Fruit fly (Drosophila melanogaster) whole organism, prepupa: ENCODE results near the gene snky.

Experiments
- Blimp-1 ChIP-seq: fragments of 200-800 bp; sonication (Bioruptor generic); optimal IDR thresholded peaks from 3 replicates; lab custom pipeline; 2017; ENCODE audit warnings: missing biosample characterization, missing genetic modification characterization, mild to moderate bottlenecking, moderate library complexity, missing genetic modification reagents
- CG10631 ChIP-seq: fragments of 200-800 bp; sonication (Bioruptor generic); optimal IDR thresholded peaks from 2 replicates; lab custom pipeline; 2016; ENCODE audit warnings: missing biosample characterization, missing genetic modification characterization
- CG10669 ChIP-seq: fragments of 200-800 bp; sonication (Bioruptor generic); optimal IDR thresholded peaks from 3 replicates; lab custom pipeline; 2018; ENCODE audit warnings: missing biosample characterization, mild to moderate bottlenecking, missing genetic modification characterization, moderate library complexity
- CG11294 ChIP-seq: fragments of 200-800 bp; sonication (Bioruptor generic); IDR thresholded peaks from 2 replicates; pipeline ENCODE4 v1.3.6; 2022; ENCODE audit warnings: missing biosample characterization, missing genetic modification characterization
- CG11902 ChIP-seq: fragments of 200-800 bp; sonication (Bioruptor generic); optimal IDR thresholded peaks from 3 replicates; lab custom pipeline; 2016; ENCODE audit warnings: missing biosample characterization, missing genetic modification characterization
- CG1621 ChIP-seq: fragments of 200-800 bp; sonication (Bioruptor generic); optimal IDR thresholded peaks from 3 replicates; lab custom pipeline; 2018; ENCODE audit warnings: missing biosample characterization, mild to moderate bottlenecking, missing genetic modification characterization
- CG16779 ChIP-seq: fragments of 200-800 bp; sonication (Bioruptor generic); optimal IDR thresholded peaks from 3 replicates; lab custom pipeline; 2017; ENCODE audit warnings: missing biosample characterization, mild to moderate bottlenecking, missing genetic modification characterization
- CG32006 ChIP-seq: fragments of 200-800 bp; sonication (Bioruptor generic); optimal IDR thresholded peaks from 3 replicates; lab custom pipeline; 2017; ENCODE audit warnings: missing biosample characterization, mild to moderate bottlenecking, missing genetic modification characterization
- CG34406 ChIP-seq: fragments of 200-800 bp; sonication (Bioruptor generic); optimal IDR thresholded peaks from 3 replicates; lab custom pipeline; 2016; ENCODE audit warnings: missing biosample characterization, missing genetic modification characterization
- CG3919 ChIP-seq: fragments of 200-800 bp; sonication (Bioruptor generic); optimal IDR thresholded peaks from 3 replicates; lab custom pipeline; 2016; ENCODE audit warnings: missing biosample characterization, missing genetic modification characterization
- CG4318 ChIP-seq: fragments of 200-800 bp; sonication (Bioruptor generic); optimal IDR thresholded peaks from 3 replicates; lab custom pipeline; 2017; ENCODE audit warnings: missing biosample characterization, mild to moderate bottlenecking, missing genetic modification characterization
- CG6163 ChIP-seq: fragments of 200-800 bp; sonication (Bioruptor generic); IDR thresholded peaks from 3 replicates; pipeline ENCODE4 v1.3.6; 2022; ENCODE audit warnings: missing biosample characterization, missing genetic modification characterization
- CG6276 ChIP-seq: fragments of 200-800 bp; sonication (Bioruptor generic); optimal IDR thresholded peaks from 2 replicates; lab custom pipeline; 2017; ENCODE audit warnings: missing biosample characterization, mild to moderate bottlenecking, missing genetic modification characterization
- CG6792 ChIP-seq: fragments of 200-800 bp; sonication (Bioruptor generic); optimal IDR thresholded peaks from 3 replicates; lab custom pipeline; 2016; ENCODE audit warnings: missing biosample characterization, missing genetic modification characterization
- CG7368 ChIP-seq: fragments of 200-800 bp; sonication (Bioruptor generic); optimal IDR thresholded peaks from 3 replicates; lab custom pipeline; 2016; ENCODE audit warnings: missing biosample characterization, missing genetic modification characterization
- CG8119 ChIP-seq: fragments of 200-800 bp; sonication (Bioruptor generic); IDR thresholded peaks from 3 replicates; pipeline ENCODE4 v1.3.6; 2022; ENCODE audit warnings: missing biosample characterization, missing genetic modification characterization
- CG8319 ChIP-seq: fragments of 200-800 bp; sonication (Bioruptor generic); optimal IDR thresholded peaks from 3 replicates; lab custom pipeline; 2016; ENCODE audit warnings: missing biosample characterization, missing genetic modification characterization
- CG9139 ChIP-seq: fragments of 200-800 bp; sonication (Bioruptor generic); optimal IDR thresholded peaks from 3 replicates; lab custom pipeline; 2017; ENCODE audit warnings: missing biosample characterization, mild to moderate bottlenecking, missing genetic modification characterization
- Eip75B ChIP-seq: fragments of 200-800 bp; sonication (Bioruptor generic); optimal IDR thresholded peaks from 3 replicates; lab custom pipeline; 2016; ENCODE audit warnings: missing biosample characterization, missing genetic modification characterization
- Eip78C ChIP-seq: fragments of 200-800 bp; sonication (Bioruptor generic); peaks from one replicate; lab custom pipeline; 2016; ENCODE audit warnings: missing biosample characterization, missing genetic modification characterization
- Eip93F ChIP-seq: fragments of 200-800 bp; sonication (Bioruptor generic); optimal IDR thresholded peaks from 2 replicates; lab custom pipeline; 2016; ENCODE audit warnings: missing biosample characterization, mild to moderate bottlenecking, missing genetic modification characterization
- Ets21C ChIP-seq: fragments of 200-800 bp; sonication (Bioruptor generic); optimal IDR thresholded peaks from 3 replicates; lab custom pipeline; 2016; ENCODE audit warnings: missing biosample characterization, missing genetic modification characterization
- Ets96B ChIP-seq: fragments of 200-800 bp; optimal IDR thresholded peaks from 2 replicates; lab custom pipeline; 2019; ENCODE audit warnings: missing biosample characterization, mild to moderate bottlenecking, missing genetic modification characterization, moderate library complexity
- Gug ChIP-seq: fragments of 200-800 bp; sonication (Bioruptor generic); IDR thresholded peaks from 2 replicates; pipeline ENCODE4 v1.3.6; 2022; ENCODE audit warnings: missing biosample characterization, missing genetic modification characterization
- Hr38 ChIP-seq: sonication (Bioruptor generic); optimal IDR thresholded peaks from 2 replicates; lab custom pipeline; 2016; ENCODE audit warnings: missing biosample characterization, missing genetic modification characterization
- Hr39 ChIP-seq: fragments of 200-800 bp; sonication (Bioruptor generic); optimal IDR thresholded peaks from 2 replicates; lab custom pipeline; 2016; ENCODE audit warnings: missing biosample characterization, missing genetic modification characterization
- Hr4 ChIP-seq: fragments of 200-800 bp; sonication (Bioruptor generic); optimal IDR thresholded peaks from 3 replicates; lab custom pipeline; 2016; ENCODE audit warnings: missing biosample characterization, missing genetic modification characterization
- Lpt ChIP-seq: fragments of 200-800 bp; sonication (Bioruptor generic); optimal IDR thresholded peaks from 3 replicates; lab custom pipeline; 2016; ENCODE audit warnings: missing biosample characterization, missing genetic modification characterization
- Met ChIP-seq: fragments of 200-800 bp; sonication (Bioruptor generic); optimal IDR thresholded peaks from 3 replicates; lab custom pipeline; 2016; ENCODE audit warnings: missing biosample characterization, missing genetic modification characterization
- OdsH ChIP-seq: fragments of 200-800 bp; sonication (Bioruptor generic); optimal IDR thresholded peaks from 3 replicates; lab custom pipeline; 2016; ENCODE audit warnings: missing biosample characterization, missing genetic modification characterization
- Smox ChIP-seq: fragments of 200-800 bp; sonication (Bioruptor generic); optimal IDR thresholded peaks from 3 replicates; lab custom pipeline; 2016; ENCODE audit warnings: missing biosample characterization, missing genetic modification characterization
- Sox14 ChIP-seq: fragments of 200-800 bp; sonication (Bioruptor generic); optimal IDR thresholded peaks from 3 replicates; lab custom pipeline; 2016; ENCODE audit warnings: missing biosample characterization, missing genetic modification characterization
- Sox15 ChIP-seq: fragments of 200-800 bp; sonication (Bioruptor generic); optimal IDR thresholded peaks from 3 replicates; lab custom pipeline; 2016; ENCODE audit warnings: missing biosample characterization, missing genetic modification characterization
- cyc ChIP-seq: fragments of 200-800 bp; sonication (Bioruptor generic); optimal IDR thresholded peaks from 3 replicates; lab custom pipeline; 2016; ENCODE audit warnings: missing biosample characterization, missing genetic modification characterization
- dsx ChIP-seq: fragments of 200-800 bp; optimal IDR thresholded peaks from 3 replicates; lab custom pipeline; 2019; ENCODE audit warnings: missing biosample characterization, mild to moderate bottlenecking, missing genetic modification characterization, moderate library complexity; ENCODE audit not compliant: poor library complexity, severe bottlenecking
- eg ChIP-seq: fragments of 200-800 bp; sonication (Bioruptor generic); IDR thresholded peaks from 3 replicates; pipeline ENCODE4 v1.3.6; 2022; ENCODE audit warnings: missing biosample characterization, missing genetic modification characterization
- esn ChIP-seq: fragments of 200-800 bp; sonication (Bioruptor generic); optimal IDR thresholded peaks from 2 replicates; lab custom pipeline; 2016; ENCODE audit warnings: missing biosample characterization, mild to moderate bottlenecking, missing genetic modification characterization, moderate library complexity
- fd59A ChIP-seq: fragments of 200-800 bp; sonication (Bioruptor generic); optimal IDR thresholded peaks from 2 replicates; lab custom pipeline; 2017; ENCODE audit warnings: missing biosample characterization, mild to moderate bottlenecking, missing genetic modification characterization, missing genetic modification reagents
- net ChIP-seq: fragments of 200-800 bp; sonication (Bioruptor generic); optimal IDR thresholded peaks from 3 replicates; lab custom pipeline; 2016; ENCODE audit warnings: missing biosample characterization, missing genetic modification characterization
- spab ChIP-seq: fragments of 200-800 bp; sonication (Bioruptor generic); optimal IDR thresholded peaks from 2 replicates; lab custom pipeline; 2017; ENCODE audit warnings: missing biosample characterization, mild to moderate bottlenecking, missing genetic modification characterization, missing genetic modification reagents
- ss ChIP-seq, 2 experiments: fragments of 200-800 bp; sonication (Bioruptor generic); optimal IDR thresholded peaks; 2 replicates in 1 of 2; 3 replicates in 1 of 2; lab custom pipeline; 2017 to 2018; ENCODE audit warnings: mild to moderate bottlenecking in 2 of 2, missing biosample characterization in 2 of 2, missing genetic modification characterization in 2 of 2, moderate library complexity in 1 of 2
- svp ChIP-seq: fragments of 200-800 bp; sonication (Bioruptor generic); peaks from one replicate; lab custom pipeline; 2016; ENCODE audit warnings: missing biosample characterization, missing genetic modification characterization
- topi ChIP-seq: fragments of 200-800 bp; sonication (Bioruptor generic); optimal IDR thresholded peaks from 3 replicates; lab custom pipeline; 2016; ENCODE audit warnings: missing biosample characterization, missing genetic modification characterization
- vri ChIP-seq: fragments of 200-800 bp; sonication (Bioruptor generic); optimal IDR thresholded peaks from 3 replicates; lab custom pipeline; 2016; ENCODE audit warnings: missing biosample characterization, mild to moderate bottlenecking, missing genetic modification characterization

The snky gene

DNA sequence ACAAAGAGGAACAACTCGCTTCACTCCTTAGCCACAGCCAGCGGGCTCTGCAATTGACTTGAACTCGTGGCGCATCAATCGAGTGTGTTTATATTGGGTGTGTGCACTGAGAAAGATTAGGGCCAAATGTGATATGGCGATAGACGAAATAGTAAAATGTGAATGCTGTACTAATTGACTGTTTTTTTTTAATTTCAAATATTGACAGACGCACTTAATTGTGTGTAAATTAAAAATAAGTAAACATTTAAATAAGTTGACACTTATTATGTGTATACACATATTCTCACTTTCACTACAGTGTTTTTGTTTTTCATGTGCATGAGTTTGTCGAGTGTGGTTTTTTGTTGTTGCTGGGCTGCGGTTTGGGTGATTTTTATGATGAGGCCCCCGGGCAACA lies 39.1 kb downstream of the snky start (continued):
- peak; percentile 79 for TF ChIP-seq esn
- peak; percentile 70 for TF ChIP-seq CG7368
- peak in 1 of 2 experiments; percentile 23 for TF ChIP-seq ss (GFP tag; optimal IDR thresholded peaks at IDR 0.05; lab: Kevin White, UChicago)
- peak; percentile 62 for TF ChIP-seq net (GFP tag; lab: Kevin White, UChicago)
- peak; percentile 35 for TF ChIP-seq CG4318 (GFP tag; lab: Kevin White, UChicago)
- TF ChIP-seq CG10631 = peak; percentile 43
- TF ChIP-seq CG3919 (GFP tag; lab: Kevin White, UChicago) = peak; percentile 77
- TF ChIP-seq topi (GFP tag; lab: Kevin White, UChicago) = peak; percentile 69
- TF ChIP-seq spab (GFP tag; lab: Kevin White, UChicago) = peak; percentile 55
- no peak for TF ChIP-seq CG9139 (GFP tag; lab: Kevin White, UChicago)
- TF ChIP-seq Sox14 = peak; percentile 87
- TF ChIP-seq Hr4 (GFP tag; lab: Kevin White, UChicago) = peak; percentile 74
- peak; percentile 74 for TF ChIP-seq Blimp-1 (GFP tag; lab: Kevin White, UChicago)
- peak; percentile 86 for TF ChIP-seq Met (GFP tag; lab: Kevin White, UChicago)
- TF ChIP-seq CG11902 = peak; percentile 46
- peak; percentile 36 for TF ChIP-seq CG8319 (GFP tag; lab: Kevin White, UChicago)
- peak; percentile 54 for TF ChIP-seq Gug
- TF ChIP-seq CG6792 = peak; percentile 52
- peak; percentile 29 for TF ChIP-seq CG6276 (GFP tag; lab: Kevin White, UChicago)
- peak; percentile 47 for TF ChIP-seq Sox15 (GFP tag; lab: Kevin White, UChicago)
- peak; percentile 65 for TF ChIP-seq CG8119 (GFP tag; lab: Robert Waterston, UW)
- TF ChIP-seq svp (GFP tag; lab: Kevin White, UChicago) = peak; percentile 94
- peak; percentile 77 for TF ChIP-seq CG6163
- TF ChIP-seq eg (GFP tag; lab: Robert Waterston, UW) = peak; percentile 59; the same call in 2 of the 3 replicates
- peak; percentile 67 for TF ChIP-seq Ets21C (GFP tag; lab: Kevin White, UChicago)
- TF ChIP-seq OdsH (GFP tag; lab: Kevin White, UChicago) = peak; percentile 69
- peak; percentile 70 for TF ChIP-seq Eip75B (GFP tag; lab: Kevin White, UChicago)
- TF ChIP-seq cyc (GFP tag; lab: Kevin White, UChicago) = peak; percentile 86
- peak; percentile 59 for TF ChIP-seq Lpt (GFP tag; lab: Kevin White, UChicago)
- TF ChIP-seq CG34406 (GFP tag; lab: Kevin White, UChicago) = peak; percentile 36
- peak; percentile 69 for TF ChIP-seq CG1621 (tag; lab: Kevin White, UChicago)
- TF ChIP-seq Eip93F (GFP tag; lab: Kevin White, UChicago) = no peak

DNA sequence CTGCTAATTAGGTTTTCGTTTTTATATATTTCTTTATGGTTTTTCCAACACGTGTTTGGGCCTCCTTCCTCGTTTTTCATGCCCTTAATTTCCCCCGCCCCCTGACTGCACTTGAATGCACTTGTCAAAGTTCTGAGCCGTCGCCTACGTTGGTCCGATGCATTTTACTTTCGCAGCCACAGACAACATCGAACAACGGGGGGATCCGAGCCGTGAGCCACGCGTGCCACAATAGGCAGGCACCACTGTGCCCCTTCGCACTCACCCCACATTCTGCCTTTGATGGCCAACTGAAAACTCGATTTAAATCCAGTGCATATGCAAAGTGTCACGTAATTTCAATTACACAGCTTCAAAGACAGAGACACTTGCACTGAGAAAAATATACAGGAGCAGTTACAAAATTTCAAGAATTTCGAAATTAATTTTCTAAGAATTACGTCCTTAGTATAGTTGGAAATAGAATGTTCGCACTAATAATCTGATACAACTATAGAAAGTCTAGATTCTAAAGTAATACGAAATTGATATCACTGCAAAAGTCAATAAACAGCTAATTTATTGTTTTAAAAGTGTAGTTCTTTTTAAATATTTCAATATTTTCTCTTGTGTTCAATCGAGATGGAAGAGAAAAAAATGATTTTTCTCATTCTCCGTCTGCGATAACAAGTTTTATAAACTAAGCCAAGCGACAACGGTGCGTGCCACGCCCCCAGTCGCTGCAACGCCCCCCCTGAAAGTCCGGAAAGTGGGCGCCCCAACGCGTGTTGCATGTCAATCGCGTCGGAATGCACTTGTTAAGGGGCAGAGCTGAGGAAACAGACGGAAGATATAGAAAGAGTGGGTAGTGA lies 40.5 kb downstream of the snky start:
- TF ChIP-seq CG9139 (GFP tag; lab: Kevin White, UChicago) (no peak), Smox (GFP tag; lab: Kevin White, UChicago) (no peak), CG10669 (peak; percentile 37), Sox14 (peak; percentile 47), dsx (peak; percentile 6), eg (GFP tag; lab: Robert Waterston, UW) (peak; percentile 64; the same call in 2 of the 3 replicates), Eip78C (GFP tag; lab: Kevin White, UChicago) (peak; percentile 86), CG6163 (peak; percentile 23; the same call in 1 of the 3 replicates), Eip93F (GFP tag; lab: Kevin White, UChicago) (no peak), Hr38 (no peak), svp (GFP tag; lab: Kevin White, UChicago) (peak; percentile 78), Hr39 (GFP tag; lab: Kevin White, UChicago) (no peak), CG16779 (tag; lab: Kevin White, UChicago) (no peak), Ets96B (tag; lab: Kevin White, UChicago) (peak; percentile 61), CG7368 (peak; percentile 20), esn (peak; percentile 17), fd59A (GFP tag; lab: Kevin White, UChicago) (peak; percentile 32), CG11294 (0 out of 2 replicates have a peak, but pooled peaks have one; percentile 41), Hr4 (GFP tag; lab: Kevin White, UChicago) (peak; percentile 70), Met (GFP tag; lab: Kevin White, UChicago) (peak; percentile 25), CG4318 (GFP tag; lab: Kevin White, UChicago) (peak; percentile 47), CG34406 (GFP tag; lab: Kevin White, UChicago) (peak; percentile 26), cyc (GFP tag; lab: Kevin White, UChicago) (peak; percentile 1), vri (GFP tag; lab: Kevin White, UChicago) (no peak), Eip75B (GFP tag; lab: Kevin White, UChicago) (peak; percentile 46), OdsH (GFP tag; lab: Kevin White, UChicago) (peak; percentile 58), Gug (peak; percentile 18; the same call in 1 of the 2 replicates), ss (GFP tag; optimal IDR thresholded peaks at IDR 0.05; lab: Kevin White, UChicago) (peak; percentile 6 to 30), net (GFP tag; lab: Kevin White, UChicago) (peak; percentile 60), CG6276 (GFP tag; lab: Kevin White, UChicago) (peak; percentile 42), CG32006 (GFP tag; lab: Kevin White, UChicago) (peak; percentile 83), topi (GFP tag; lab: Kevin White, UChicago) (peak; percentile 17), Ets21C (GFP tag; lab: Kevin White, UChicago) (no peak)
